Fruit fly (Drosophila melanogaster) Kc167 (cell line): Measurements from ENCODE around the gene Smu1.

ENCODE experiments used
- Sin3A ChIP-seq: fragments of >200 bp; optimal IDR thresholded peaks from 2 replicates; lab custom pipeline; 2018; ENCODE audit warnings: missing external identifiers
- h ChIP-seq: fragments of >200 bp; optimal IDR thresholded peaks from 3 replicates; lab custom pipeline; 2018; ENCODE audit warnings: missing external identifiers
- insv ChIP-seq: fragments of >200 bp; optimal IDR thresholded peaks from 3 replicates; lab custom pipeline; 2018; ENCODE audit warnings: missing external identifiers
- psq ChIP-seq: fragments of >200 bp; optimal IDR thresholded peaks from 2 replicates; lab custom pipeline; 2017; ENCODE audit warnings: missing external identifiers
- ttk ChIP-seq: sonication (Bioruptor generic); optimal IDR thresholded peaks from 2 replicates; lab custom pipeline; 2017; ENCODE audit warnings: missing external identifiers

DNA sequence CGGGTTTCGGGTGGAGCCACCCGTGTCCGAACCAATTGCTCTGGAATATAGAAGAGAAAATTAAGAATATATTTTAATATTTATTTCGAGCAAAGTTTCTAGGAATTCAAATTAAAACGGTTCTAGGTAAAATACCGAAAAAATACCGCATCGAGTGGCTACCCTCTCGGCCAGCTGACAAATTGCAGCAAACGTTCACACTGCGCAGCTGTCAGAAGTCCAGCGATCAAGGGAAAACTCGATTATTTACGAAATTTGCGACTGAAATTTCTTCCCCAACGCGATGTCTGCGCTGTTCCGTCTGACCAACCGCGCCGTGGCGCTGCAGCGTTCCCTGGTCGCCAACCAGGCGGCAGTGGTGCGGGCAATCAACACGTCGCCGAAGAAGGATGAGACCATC, 46.0 kb upstream of the Smu1 start, which contains the start of gene NP15.6:
- TF ChIP-seq Sin3A (lab: Kevin White, UChicago): no peak
- TF ChIP-seq psq (lab: Kevin White, UChicago): no peak
- TF ChIP-seq h (lab: Kevin White, UChicago): no peak
- TF ChIP-seq ttk (lab: Kevin White, UChicago): no peak
- no peak for TF ChIP-seq insv (lab: Kevin White, UChicago)
